Fruit fly (Drosophila melanogaster): ENCODE measurements around the gene Orct.

Orct gene

DNA sequence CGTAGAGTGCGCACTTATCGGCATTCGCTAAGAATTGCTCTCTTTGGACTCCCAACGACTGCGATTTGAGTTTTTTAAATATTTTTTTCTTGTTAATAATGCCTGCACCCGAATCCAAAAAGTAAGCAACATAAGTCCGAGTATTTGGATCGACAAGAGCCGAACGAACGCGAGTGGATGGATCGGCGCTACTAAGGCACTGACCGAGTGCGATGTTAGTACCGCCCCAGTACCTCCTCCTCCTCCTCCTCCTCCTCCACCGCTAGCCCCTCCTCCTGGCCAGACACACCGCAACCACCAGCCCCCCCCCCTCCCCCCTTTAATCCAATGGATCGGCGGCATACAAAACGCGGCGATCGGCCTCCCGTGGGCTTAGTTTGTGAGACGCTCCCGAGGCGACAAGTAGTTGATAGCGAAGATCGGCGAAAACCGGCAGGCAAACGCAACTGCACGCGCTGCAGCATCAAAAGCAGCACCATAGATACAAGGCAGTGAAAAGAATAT, 7.6 kb downstream of the Orct start, which contains the start of gene CG6356 (continued):
- peak; percentile 81 for TF ChIP-seq kah (GFP tag; optimal IDR thresholded peaks at IDR 0.05)
- no peak for TF ChIP-seq CG10147 (GFP tag; optimal IDR thresholded peaks at IDR 0.05)
- TF ChIP-seq CG6175 (GFP tag; IDR thresholded peaks at IDR 0.05): 0 out of 3 replicates have a peak, but pooled peaks have one; percentile 23
- TF ChIP-seq CG6654 (GFP tag; optimal IDR thresholded peaks at IDR 0.05): no peak
- TF ChIP-seq zfh1 (GFP tag; IDR thresholded peaks at IDR 0.05): no peak
- TF ChIP-seq CG12942 (GFP tag; optimal IDR thresholded peaks at IDR 0.05): no peak
- TF ChIP-seq lmd (GFP tag; IDR thresholded peaks at IDR 0.05): peak; percentile 9; the same call in 1 of the 2 replicates
- no peak for TF ChIP-seq D19B (GFP tag; optimal IDR thresholded peaks at IDR 0.05)
- TF ChIP-seq psq (GFP tag; optimal IDR thresholded peaks at IDR 0.05): no peak
- no peak for TF ChIP-seq D (optimal IDR thresholded peaks at IDR 0.05)
- no peak for TF ChIP-seq D (GFP tag; optimal IDR thresholded peaks at IDR 0.05)
- TF ChIP-seq MESR4 (GFP tag; optimal IDR thresholded peaks at IDR 0.05): no peak
- no peak for TF ChIP-seq Doc3 (GFP tag; IDR thresholded peaks at IDR 0.05; ENCODE audit: partially characterized antibody)
- no peak for TF ChIP-seq sqz (GFP tag; optimal IDR thresholded peaks at IDR 0.05)
- peak; percentile 26 for TF ChIP-seq CG2875 (GFP tag; optimal IDR thresholded peaks at IDR 0.05)
- peak; percentile 57; the same call in 1 of the 2 replicates for TF ChIP-seq rib (GFP tag; IDR thresholded peaks at IDR 0.05)
- no peak for TF ChIP-seq CG8388 (GFP tag; optimal IDR thresholded peaks at IDR 0.05)
- TF ChIP-seq Gsc (GFP tag; IDR thresholded peaks at IDR 0.05): no peak
- TF ChIP-seq CG7556 (GFP tag; optimal IDR thresholded peaks at IDR 0.05): no peak
- TF ChIP-seq z (GFP tag; IDR thresholded peaks at IDR 0.05): 0 out of 3 replicates have a peak, but pooled peaks have one; percentile 58
- TF ChIP-seq Bgb (GFP tag; IDR thresholded peaks at IDR 0.05; ENCODE audit: partially characterized antibody): no peak
- peak; percentile 70 for TF ChIP-seq CG12769 (tag; optimal IDR thresholded peaks at IDR 0.05)
- TF ChIP-seq fd3F (GFP tag; optimal IDR thresholded peaks at IDR 0.05): no peak
- no peak for TF ChIP-seq row (GFP tag; IDR thresholded peaks at IDR 0.05)
- no peak for TF ChIP-seq slou (GFP tag; optimal IDR thresholded peaks at IDR 0.05)
- no peak for TF ChIP-seq zen (tag; optimal IDR thresholded peaks at IDR 0.05)
- no peak for TF ChIP-seq Usf (GFP tag; optimal IDR thresholded peaks at IDR 0.05)
- TF ChIP-seq Dip3 (GFP tag; optimal IDR thresholded peaks at IDR 0.05): no peak
- TF ChIP-seq CG7271 (tag; optimal IDR thresholded peaks at IDR 0.05): no peak
- no peak for TF ChIP-seq CG6765 (GFP tag; optimal IDR thresholded peaks at IDR 0.05)
- no peak for TF ChIP-seq sima (GFP tag; optimal IDR thresholded peaks at IDR 0.05)
- no peak for TF ChIP-seq CG18476 (GFP tag; optimal IDR thresholded peaks at IDR 0.05)
- TF ChIP-seq CG7928 (GFP tag; optimal IDR thresholded peaks at IDR 0.05): no peak
- TF ChIP-seq dmrt11E (tag; optimal IDR thresholded peaks at IDR 0.05): no peak
- TF ChIP-seq pzg (GFP tag; optimal IDR thresholded peaks at IDR 0.05): no peak
- TF ChIP-seq CG10979 (tag; optimal IDR thresholded peaks at IDR 0.05): no peak
- no peak for TF ChIP-seq Sin3A (optimal IDR thresholded peaks at IDR 0.05)
- no peak for TF ChIP-seq ac (GFP tag; optimal IDR thresholded peaks at IDR 0.05)
- TF ChIP-seq dm (GFP tag; optimal IDR thresholded peaks at IDR 0.05): no peak
- TF ChIP-seq CG1603 (tag; optimal IDR thresholded peaks at IDR 0.05): no peak
- TF ChIP-seq CG11085 (GFP tag; IDR thresholded peaks at IDR 0.05): no peak
- no peak for TF ChIP-seq ash1 (GFP tag; optimal IDR thresholded peaks at IDR 0.05)
- no peak for TF ChIP-seq prd (optimal IDR thresholded peaks at IDR 0.05)
- no peak for TF ChIP-seq prd (GFP tag; IDR thresholded peaks at IDR 0.05)
- TF ChIP-seq HLHmδ (GFP tag; optimal IDR thresholded peaks at IDR 0.05): peak; percentile 35
- no peak for TF ChIP-seq tap (tag; optimal IDR thresholded peaks at IDR 0.05)
- no peak for TF ChIP-seq ssp (GFP tag; IDR thresholded peaks at IDR 0.05)
- no peak for TF ChIP-seq CG11398 (GFP tag; optimal IDR thresholded peaks at IDR 0.05)
- TF ChIP-seq Xrp1 (GFP tag; IDR thresholded peaks at IDR 0.05): no peak
- no peak for TF ChIP-seq Atf3 (GFP tag; optimal IDR thresholded peaks at IDR 0.05)
- no peak for TF ChIP-seq CG8478 (optimal IDR thresholded peaks at IDR 0.05)
- no peak for TF ChIP-seq CG13287 (GFP tag; IDR thresholded peaks at IDR 0.05; ENCODE audit: partially characterized antibody)
